Worm (Caenorhabditis elegans) whole organism, L4/young adult: ENCODE measurements around the gene Y57E12AL.1.

Experiments used
- W03F9.2 ChIP-seq: fragments of 150-350 bp; optimal IDR thresholded peaks from 2 replicates; lab custom pipeline; 2014; ENCODE audit warnings: missing biosample characterization, missing genetic modification characterization
- dao-5 ChIP-seq: sonication (generic microtip); optimal IDR thresholded peaks from 2 replicates; lab custom pipeline; 2016; ENCODE audit warnings: missing genotype, missing genetic modification characterization, moderate library complexity, missing compliant biosample characterization

ce11 chrV:7076161-7076560 is 15.8 kb downstream of the Y57E12AL.1 start:
- TF ChIP-seq dao-5, result no peak
- no peak for TF ChIP-seq W03F9.2 (tag; lab: Kevin White, UChicago)
